Worm (Caenorhabditis elegans): ENCODE results near the gene ceh-34.

Gene ceh-34

ce11 chrV:5330967-5331366 lies 11.6 kb upstream of the ceh-34 start, which contains the start of gene srg-26:
TSS of gene srg-26 (plus strand) at chrV:5331267.
- no peak for TF ChIP-seq snpc-4 (tag; optimal IDR thresholded peaks at IDR 0.05)
- TF ChIP-seq fos-1 (tag; optimal IDR thresholded peaks at IDR 0.05) = no peak
- no peak for TF ChIP-seq ZK546.5 (tag; optimal IDR thresholded peaks at IDR 0.05)
- TF ChIP-seq nhr-237 (tag; optimal IDR thresholded peaks at IDR 0.05) = no peak
- no peak for TF ChIP-seq nhr-6 (tag; optimal IDR thresholded peaks at IDR 0.05)
- no peak for TF ChIP-seq nhr-10 (tag; optimal IDR thresholded peaks at IDR 0.05)
- TF ChIP-seq ama-1 (optimal IDR thresholded peaks at IDR 0.05) = no peak
- TF ChIP-seq blmp-1 (tag; optimal IDR thresholded peaks at IDR 0.05; ENCODE audit: insufficient read depth) = no peak
- no peak for TF ChIP-seq unc-39 (tag; optimal IDR thresholded peaks at IDR 0.05)
- no peak for TF ChIP-seq skn-1 (tag; optimal IDR thresholded peaks at IDR 0.05)

- peak; percentile 17 for TF ChIP-seq nhr-129 (tag; optimal IDR thresholded peaks at IDR 0.05)
- TF ChIP-seq skn-1 (tag; optimal IDR thresholded peaks at IDR 0.05) = no peak
- peak; percentile 54 for TF ChIP-seq sma-3 (GFP tag; optimal IDR thresholded peaks at IDR 0.05)
- peak; percentile 72 for TF ChIP-seq F13H6.1 (tag; optimal IDR thresholded peaks at IDR 0.05)
- TF ChIP-seq unc-62 (GFP tag; optimal IDR thresholded peaks at IDR 0.05) = no peak
- TF ChIP-seq nhr-25 (tag; optimal IDR thresholded peaks at IDR 0.05) = no peak
- TF ChIP-seq nhr-21 (tag; optimal IDR thresholded peaks at IDR 0.05) = peak; percentile 27
- TF ChIP-seq sem-4 (tag; optimal IDR thresholded peaks at IDR 0.05) = no peak
- peak; percentile 9 for TF ChIP-seq snpc-4 (tag; optimal IDR thresholded peaks at IDR 0.05)
- TF ChIP-seq lin-11 (tag; optimal IDR thresholded peaks at IDR 0.05) = no peak
- peak; percentile 42 for TF ChIP-seq C34F6.9 (tag; optimal IDR thresholded peaks at IDR 0.05)
- peak; percentile 40 for TF ChIP-seq fos-1 (tag; optimal IDR thresholded peaks at IDR 0.05)
- peak; percentile 19 for TF ChIP-seq gmeb-1 (tag; optimal IDR thresholded peaks at IDR 0.05)
Observed at ce11 chrV:5329677-5330266, 10.4 kb upstream of the ceh-34 start.

ce11 chrV:5328314-5328713 lies 8.9 kb upstream of the ceh-34 start, which contains the start of gene C10G8.8:
TSS of gene C10G8.8 (minus strand) at chrV:5328414.
- no peak for TF ChIP-seq lin-39 (tag; optimal IDR thresholded peaks at IDR 0.05)
- no peak for TF ChIP-seq nhr-21 (tag; optimal IDR thresholded peaks at IDR 0.05)
- no peak for TF ChIP-seq unc-62 (GFP tag; optimal IDR thresholded peaks at IDR 0.05)
- TF ChIP-seq ztf-4 (tag; optimal IDR thresholded peaks at IDR 0.05) = no peak
- TF ChIP-seq snpc-4 (tag; optimal IDR thresholded peaks at IDR 0.05) = no peak
- TF ChIP-seq F13H6.1 (tag; optimal IDR thresholded peaks at IDR 0.05) = no peak
- TF ChIP-seq nhr-23 (tag; optimal IDR thresholded peaks at IDR 0.05) = no peak
- no peak for TF ChIP-seq lin-13 (GFP tag; optimal IDR thresholded peaks at IDR 0.05)

ce11 chrV:5324566-5324965 lies 5.2 kb upstream of the ceh-34 start, which contains the start of gene ceh-33:
TSS of gene ceh-33 (minus strand) at chrV:5324666.
- TF ChIP-seq ztf-1 (GFP tag; conservative IDR thresholded peaks at IDR 0.05) (no peak), nhr-12 (tag; optimal IDR thresholded peaks at IDR 0.05) (no peak), ceh-16 (tag; optimal IDR thresholded peaks at IDR 0.05) (no peak), egl-27 (tag; optimal IDR thresholded peaks at IDR 0.05) (no peak), peb-1 (tag; optimal IDR thresholded peaks at IDR 0.05) (no peak), sma-9 (GFP tag; optimal IDR thresholded peaks at IDR 0.05) (no peak), sma-9 (tag; optimal IDR thresholded peaks at IDR 0.05) (no peak), lin-39 (tag; optimal IDR thresholded peaks at IDR 0.05) (no peak), ztf-11 (tag; optimal IDR thresholded peaks at IDR 0.05) (no peak), lsy-2 (tag; optimal IDR thresholded peaks at IDR 0.05) (no peak), unc-39 (tag; optimal IDR thresholded peaks at IDR 0.05) (no peak)

DNA sequence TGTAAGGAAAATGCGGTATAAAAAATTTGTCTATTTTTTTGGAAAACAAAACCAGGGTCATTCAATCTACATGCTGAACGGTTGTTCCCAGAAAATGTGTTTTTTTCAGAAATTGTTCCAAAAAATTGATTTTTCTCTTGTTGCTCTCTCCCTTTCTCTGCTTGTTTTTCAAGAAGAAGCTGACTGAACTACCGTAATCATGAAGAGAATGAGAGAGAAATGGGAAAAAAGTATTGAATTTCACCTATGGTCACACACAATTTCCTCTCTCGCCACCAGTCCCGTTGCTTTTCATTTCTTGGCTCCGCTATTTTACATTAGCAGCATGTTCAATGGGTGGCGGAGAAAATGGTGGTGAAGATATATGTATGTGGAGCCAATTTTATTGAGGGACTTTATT lies 3.4 kb upstream of the ceh-34 start:
- TF ChIP-seq sem-4 (tag; optimal IDR thresholded peaks at IDR 0.05) = no peak
- no peak for TF ChIP-seq nhr-129 (tag; optimal IDR thresholded peaks at IDR 0.05)
- no peak for TF ChIP-seq crh-2 (tag; optimal IDR thresholded peaks at IDR 0.05)
- no peak for TF ChIP-seq sma-3 (GFP tag; optimal IDR thresholded peaks at IDR 0.05)
- TF ChIP-seq R02D3.7 (tag; optimal IDR thresholded peaks at IDR 0.05) = no peak
- no peak for TF ChIP-seq lin-13 (GFP tag; optimal IDR thresholded peaks at IDR 0.05)
- no peak for TF ChIP-seq lin-11 (tag; optimal IDR thresholded peaks at IDR 0.05)
- TF ChIP-seq nhr-6 (tag; optimal IDR thresholded peaks at IDR 0.05) = no peak
- peak; percentile 35 for TF ChIP-seq F13H6.1 (tag; optimal IDR thresholded peaks at IDR 0.05)
- TF ChIP-seq nhr-11 (tag; optimal IDR thresholded peaks at IDR 0.05) = no peak
- TF ChIP-seq egl-27 (tag; optimal IDR thresholded peaks at IDR 0.05) = no peak
- TF ChIP-seq gmeb-1 (tag; optimal IDR thresholded peaks at IDR 0.05) = no peak
- no peak for TF ChIP-seq mab-5 (tag; optimal IDR thresholded peaks at IDR 0.05)
- TF ChIP-seq lsy-2 (tag; optimal IDR thresholded peaks at IDR 0.05) = peak in 1 of 2 experiments; percentile 18
- TF ChIP-seq unc-62 (GFP tag; optimal IDR thresholded peaks at IDR 0.05) = no peak
- no peak for TF ChIP-seq fos-1 (tag; optimal IDR thresholded peaks at IDR 0.05)
- no peak for TF ChIP-seq snpc-4 (tag; optimal IDR thresholded peaks at IDR 0.05)
